Fruit fly (Drosophila melanogaster): ENCODE results near the gene CG14805.

DNA sequence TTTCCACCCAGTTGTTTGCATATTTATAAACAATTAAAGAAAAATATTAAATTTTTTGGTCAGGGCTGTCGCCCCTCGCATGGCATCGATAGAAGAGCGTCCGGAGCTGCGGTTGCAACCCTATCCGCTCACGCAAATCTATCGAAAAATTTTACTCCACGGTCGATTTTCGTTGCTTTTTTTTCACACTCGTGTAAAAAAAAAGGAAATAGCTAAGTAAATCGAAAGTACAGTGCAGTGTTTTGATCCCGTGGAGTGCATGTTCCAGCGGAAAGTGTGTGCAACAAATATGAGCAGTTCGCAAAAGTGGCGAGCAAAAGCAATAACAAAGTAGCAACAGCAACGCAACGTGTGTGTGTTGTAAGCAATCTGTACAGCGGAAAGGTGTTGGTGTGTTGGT lies 31.6 kb downstream of the CG14805 start, which contains the start of the genes Edem1 and Rbcn-3B:
- TF ChIP-seq br (GFP tag; optimal IDR thresholded peaks at IDR 0.05) = no peak
- no peak for TF ChIP-seq CG32264 (GFP tag; optimal IDR thresholded peaks at IDR 0.05)
- TF ChIP-seq pan (optimal IDR thresholded peaks at IDR 0.05) = no peak
- no peak for TF ChIP-seq CrebA (GFP tag; optimal IDR thresholded peaks at IDR 0.05; ENCODE audit: borderline replicate concordance)
- no peak for TF ChIP-seq sage (GFP tag; optimal IDR thresholded peaks at IDR 0.05)
- TF ChIP-seq Dfd (GFP tag; optimal IDR thresholded peaks at IDR 0.05) = no peak
- TF ChIP-seq foxo (GFP tag; optimal IDR thresholded peaks at IDR 0.05) = no peak
- no peak for TF ChIP-seq psq (GFP tag; optimal IDR thresholded peaks at IDR 0.05)
- TF ChIP-seq h (GFP tag; optimal IDR thresholded peaks at IDR 0.05) = no peak

Measured in whole organism, wandering third instar larva.